Worm (Caenorhabditis elegans) whole organism, midembryonic: ENCODE data around the gene tsp-10.

ENCODE experiments used
- T22C8.4 ChIP-seq: fragments of 200-800 bp; sonication (Bioruptor generic); IDR thresholded peaks from 2 replicates; pipeline ENCODE4 v1.3.6; 2022; ENCODE audit warnings: missing genetic modification characterization, missing compliant biosample characterization
- cog-1 ChIP-seq: sonication (generic microtip); optimal IDR thresholded peaks from 2 replicates; lab custom pipeline; 2016; ENCODE audit warnings: missing genetic modification characterization, missing compliant biosample characterization
- flt-1 ChIP-seq: fragments of 200-800 bp; sonication (Bioruptor generic); IDR thresholded peaks from 2 replicates; pipeline ENCODE4 v1.3.6; 2022; ENCODE audit warnings: missing genetic modification characterization, missing compliant biosample characterization
- klf-2 ChIP-seq: fragments of 200-800 bp; sonication (Bioruptor generic); conservative IDR thresholded peaks from 2 replicates; pipeline ENCODE4 v1.3.6; 2022; ENCODE audit warnings: missing genetic modification reagents, missing genetic modification characterization, missing compliant biosample characterization
- med-1 ChIP-seq: sonication (generic microtip); optimal IDR thresholded peaks from 2 replicates; lab custom pipeline; 2017; ENCODE audit warnings: missing genetic modification characterization, mild to moderate bottlenecking, missing compliant biosample characterization, antibody characterized with exemption, missing genetic modification reagents; ENCODE audit not compliant: insufficient read depth
- ref-1 ChIP-seq: fragments of 200-800 bp; sonication (Bioruptor generic); conservative IDR thresholded peaks from 2 replicates; pipeline ENCODE4 v1.3.6; 2022; ENCODE audit warnings: missing genetic modification reagents, missing genetic modification characterization, missing compliant biosample characterization
- tab-1 ChIP-seq: fragments of 200-800 bp; sonication (Bioruptor generic); IDR thresholded peaks from 2 replicates; pipeline ENCODE4 v1.3.6; 2022; ENCODE audit warnings: missing genetic modification characterization, missing compliant biosample characterization
- ztf-23 ChIP-seq: fragments of 200-800 bp; sonication (Bioruptor generic); IDR thresholded peaks from 2 replicates; pipeline ENCODE4 v1.3.6; 2022; ENCODE audit warnings: missing genetic modification reagents, missing genetic modification characterization, missing compliant biosample characterization
- ztf-29 ChIP-seq: fragments of 200-800 bp; sonication (Bioruptor generic); IDR thresholded peaks from 2 replicates; pipeline ENCODE4 v1.3.6; 2022; ENCODE audit warnings: missing genetic modification reagents, missing genetic modification characterization, missing compliant biosample characterization

tsp-10 gene

DNA sequence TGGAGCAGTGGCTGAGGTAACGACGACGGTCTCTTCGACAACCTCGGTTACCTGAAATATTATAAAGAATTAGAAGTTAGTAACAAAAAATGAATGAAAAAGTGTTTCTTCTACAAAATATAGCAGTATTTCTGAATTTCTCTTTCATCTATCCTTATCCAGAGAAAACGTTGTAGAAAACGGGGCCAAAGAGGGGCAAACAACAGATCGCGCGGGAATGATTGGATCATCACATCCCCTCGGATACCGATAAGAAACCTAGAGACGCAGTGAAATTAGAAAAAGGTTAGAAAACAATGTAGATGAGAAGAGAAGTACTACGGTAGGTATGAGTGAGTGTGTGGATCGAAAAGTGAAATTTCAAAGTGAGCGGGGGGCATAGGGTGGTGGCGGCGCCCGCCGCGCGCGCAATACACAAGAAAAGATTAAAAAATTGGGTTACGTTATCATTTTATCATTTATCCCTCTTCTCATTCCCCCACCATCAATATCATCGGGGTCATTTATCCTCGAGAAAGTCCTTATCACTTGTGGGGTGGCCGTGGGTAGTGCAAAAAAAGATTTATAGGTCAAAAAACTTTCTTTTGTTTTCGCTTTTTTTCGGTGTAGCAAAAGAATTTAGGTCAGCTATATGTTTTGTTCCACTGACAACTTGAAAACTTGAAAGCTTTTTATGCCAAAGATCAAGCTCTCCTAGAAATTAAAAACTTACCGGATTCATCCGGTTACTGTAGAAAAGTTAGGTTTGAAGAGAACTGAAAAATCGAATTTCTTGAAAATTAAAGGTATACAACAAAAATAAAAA is 6.0 kb upstream of the tsp-10 start, which contains the start of the genes dpy-10 and T14B4.19:
TSS of gene dpy-10 (minus strand) at position 51 of the 805 bp plus-strand sequence.
TSS of gene T14B4.19 (minus strand) at position 755 of the 805 bp plus-strand sequence.
- TF ChIP-seq cog-1 (tag; lab: Kevin White, UChicago) (no peak), med-1 (GFP tag; lab: Kevin White, UChicago) (no peak), flt-1 (no peak), ref-1 (GFP tag; lab: Robert Waterston, UW) (no peak), tab-1 (no peak), klf-2 (GFP tag; lab: Robert Waterston, UW) (no peak), ztf-23 (GFP tag; lab: Robert Waterston, UW) (no peak), ztf-29 (GFP tag; lab: Robert Waterston, UW) (no peak), T22C8.4 (no peak)

DNA sequence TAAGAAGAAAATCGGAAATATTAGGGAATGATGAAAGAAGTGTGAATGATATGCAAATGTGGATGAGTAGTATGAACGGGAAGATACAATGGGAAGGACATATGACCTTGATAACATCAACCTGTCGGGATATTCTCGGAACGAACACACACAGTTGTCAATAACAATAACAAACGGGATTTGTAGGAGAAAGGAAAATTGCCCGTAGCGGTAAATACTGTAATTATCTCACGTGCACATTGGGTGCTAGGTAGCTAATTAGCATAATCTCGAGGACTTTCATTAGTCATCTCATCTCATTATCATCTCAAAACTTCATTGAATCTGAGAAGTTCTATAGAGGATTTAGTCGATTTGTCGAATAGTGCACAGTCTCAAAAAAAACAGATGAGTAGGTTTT is 5.4 kb upstream of the tsp-10 start:
- no peak for TF ChIP-seq ref-1 (GFP tag; lab: Robert Waterston, UW)
- no peak for TF ChIP-seq med-1 (GFP tag; lab: Kevin White, UChicago)
- TF ChIP-seq cog-1 (tag; lab: Kevin White, UChicago), result no peak
- no peak for TF ChIP-seq flt-1
- TF ChIP-seq tab-1, result no peak
- TF ChIP-seq ztf-23 (GFP tag; lab: Robert Waterston, UW), result no peak
- TF ChIP-seq T22C8.4, result no peak
- TF ChIP-seq klf-2 (GFP tag; lab: Robert Waterston, UW), result no peak
- TF ChIP-seq ztf-29 (GFP tag; lab: Robert Waterston, UW), result no peak

DNA sequence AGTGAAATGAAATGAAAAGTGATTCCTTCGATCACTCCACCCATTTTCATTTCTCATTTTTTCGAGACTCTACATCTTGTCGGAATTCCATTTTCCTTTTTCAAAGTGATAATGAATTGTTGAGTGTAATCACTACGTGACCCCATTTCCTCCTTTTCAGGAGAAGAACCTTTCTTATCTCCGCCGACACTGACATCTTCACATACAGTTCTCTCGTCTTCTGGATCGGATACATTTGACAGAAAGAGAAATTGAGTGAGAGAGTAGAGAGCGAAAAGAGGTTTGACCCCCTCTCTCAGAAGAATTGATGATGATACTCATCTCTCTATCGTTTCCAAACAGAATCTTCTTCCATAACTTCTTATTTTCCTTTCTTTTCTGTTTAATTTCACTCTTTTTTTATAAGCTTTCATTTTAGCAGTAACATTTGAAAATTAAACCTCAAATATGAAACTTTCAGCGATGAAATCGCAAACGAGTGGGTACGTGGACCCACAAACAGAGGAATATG is 4.5 kb upstream of the tsp-10 start, which contains the start of gene dpy-2:
TSS of gene dpy-2 (plus strand) at position 461 of the 511 bp plus-strand sequence.
- TF ChIP-seq cog-1 (tag; lab: Kevin White, UChicago) (no peak), flt-1 (no peak), klf-2 (GFP tag; lab: Robert Waterston, UW) (no peak), ztf-23 (GFP tag; lab: Robert Waterston, UW) (no peak), ztf-29 (GFP tag; lab: Robert Waterston, UW) (no peak), med-1 (GFP tag; lab: Kevin White, UChicago) (no peak), tab-1 (no peak)

DNA sequence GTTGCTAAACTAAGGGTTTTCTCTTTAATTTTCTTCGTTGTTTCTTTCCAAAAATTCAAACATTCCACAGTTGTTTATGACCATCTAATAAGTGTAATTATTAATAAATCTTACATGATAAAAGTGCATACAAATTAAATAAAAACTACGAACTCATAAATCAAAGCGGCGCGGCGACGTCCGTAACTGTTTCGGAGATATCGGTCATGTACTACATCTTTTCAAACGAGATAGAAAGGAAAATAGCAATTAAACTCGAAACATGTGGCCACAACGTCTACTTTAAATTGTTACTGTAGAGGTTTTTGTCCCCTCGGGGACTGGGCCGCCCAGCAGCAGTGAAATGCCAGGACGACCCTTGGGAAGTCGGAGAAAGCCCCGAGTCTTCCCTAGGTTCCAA is 2.5 kb upstream of the tsp-10 start:
- TF ChIP-seq med-1 (GFP tag; lab: Kevin White, UChicago) (no peak), ztf-23 (GFP tag; lab: Robert Waterston, UW) (no peak), T22C8.4 (no peak)

DNA sequence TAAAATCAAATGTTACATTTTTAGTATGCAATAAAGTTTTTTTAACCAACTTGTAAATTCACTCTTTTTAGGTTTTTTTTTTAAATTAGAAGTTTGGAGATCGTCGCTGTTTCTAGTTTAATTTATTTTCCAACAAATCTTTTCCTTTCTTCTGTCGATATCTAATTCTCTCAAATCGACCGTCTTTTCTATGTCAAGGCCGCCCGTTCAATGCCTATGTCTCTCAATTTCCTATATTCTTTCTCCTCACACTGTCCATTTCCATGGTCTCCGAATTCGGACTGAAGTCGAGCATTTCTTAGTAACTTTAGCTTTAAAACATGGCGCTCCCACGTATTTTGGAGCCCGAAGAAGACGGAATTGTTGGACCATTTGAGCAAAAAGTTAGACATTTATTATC is 1.7 kb upstream of the tsp-10 start, which contains the start of the genes T14B4.5 and T14B4.20:
TSS of gene T14B4.5 (plus strand) at position 226 of the 400 bp plus-strand sequence.
TSS of gene T14B4.20 (plus strand) at position 264 of the 400 bp plus-strand sequence.
- no peak for TF ChIP-seq ztf-23 (GFP tag; lab: Robert Waterston, UW)
- no peak for TF ChIP-seq med-1 (GFP tag; lab: Kevin White, UChicago)
- no peak for TF ChIP-seq ztf-29 (GFP tag; lab: Robert Waterston, UW)
- TF ChIP-seq ref-1 (GFP tag; lab: Robert Waterston, UW), result no peak
- TF ChIP-seq tab-1, result no peak
- TF ChIP-seq flt-1, result no peak
- no peak for TF ChIP-seq klf-2 (GFP tag; lab: Robert Waterston, UW)
- no peak for TF ChIP-seq cog-1 (tag; lab: Kevin White, UChicago)
- no peak for TF ChIP-seq T22C8.4

DNA sequence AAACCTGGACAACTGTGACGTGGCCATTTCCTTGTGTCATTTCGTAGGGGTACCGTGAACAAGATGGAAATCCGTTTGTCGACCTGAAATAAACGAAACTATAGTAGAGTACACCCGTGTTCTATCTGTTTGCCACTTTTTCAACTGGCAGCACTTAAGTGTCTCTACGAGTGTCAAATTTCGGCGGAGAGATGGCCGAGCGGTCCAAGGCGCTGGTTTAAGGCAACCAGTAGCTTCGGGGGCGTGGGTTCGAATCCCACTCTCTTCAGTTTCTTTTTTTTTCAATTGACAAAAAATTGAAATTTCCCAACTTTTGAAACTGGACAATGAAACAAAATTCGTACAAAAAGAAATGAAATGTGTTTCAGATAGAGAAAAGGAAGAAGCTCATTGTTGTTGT is 3.2 kb downstream of the tsp-10 start:
- no peak for TF ChIP-seq T22C8.4
- peak; percentile 70; the same call in 1 of the 2 replicates for TF ChIP-seq tab-1
- 0 out of 2 replicates have a peak, but pooled peaks have one; percentile 45 for TF ChIP-seq ztf-29 (GFP tag; lab: Robert Waterston, UW)
- peak; percentile 65; the same call in 1 of the 2 replicates for TF ChIP-seq flt-1
- no peak for TF ChIP-seq klf-2 (GFP tag; lab: Robert Waterston, UW)
- no peak for TF ChIP-seq cog-1 (tag; lab: Kevin White, UChicago)
- TF ChIP-seq med-1 (GFP tag; lab: Kevin White, UChicago), result peak; percentile 9
- no peak for TF ChIP-seq ref-1 (GFP tag; lab: Robert Waterston, UW)
- TF ChIP-seq ztf-23 (GFP tag; lab: Robert Waterston, UW), result peak; percentile 85

DNA sequence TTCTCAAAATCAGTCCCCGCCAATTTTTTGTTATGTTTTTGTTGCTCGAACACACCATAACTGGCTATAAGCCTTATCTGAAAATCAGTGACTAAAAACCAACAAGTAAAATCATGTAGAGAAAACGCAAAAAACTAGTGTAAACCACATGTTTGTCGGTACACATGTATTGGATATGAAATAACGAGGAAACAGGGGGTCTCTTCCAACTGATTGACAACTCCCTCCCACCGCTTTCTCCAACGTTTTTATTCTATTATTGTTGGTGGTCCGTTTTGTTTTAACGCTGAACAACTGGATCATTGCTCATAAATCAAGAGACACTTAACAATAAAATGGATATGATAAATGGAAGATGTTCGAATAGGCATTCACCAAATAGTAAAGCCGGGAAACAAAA is 8.4 kb downstream of the tsp-10 start:
- TF ChIP-seq med-1 (GFP tag; lab: Kevin White, UChicago) (no peak), flt-1 (no peak), ref-1 (GFP tag; lab: Robert Waterston, UW) (no peak), ztf-29 (GFP tag; lab: Robert Waterston, UW) (no peak), tab-1 (no peak), klf-2 (GFP tag; lab: Robert Waterston, UW) (no peak), cog-1 (tag; lab: Kevin White, UChicago) (no peak), ztf-23 (GFP tag; lab: Robert Waterston, UW) (no peak), T22C8.4 (no peak)

DNA sequence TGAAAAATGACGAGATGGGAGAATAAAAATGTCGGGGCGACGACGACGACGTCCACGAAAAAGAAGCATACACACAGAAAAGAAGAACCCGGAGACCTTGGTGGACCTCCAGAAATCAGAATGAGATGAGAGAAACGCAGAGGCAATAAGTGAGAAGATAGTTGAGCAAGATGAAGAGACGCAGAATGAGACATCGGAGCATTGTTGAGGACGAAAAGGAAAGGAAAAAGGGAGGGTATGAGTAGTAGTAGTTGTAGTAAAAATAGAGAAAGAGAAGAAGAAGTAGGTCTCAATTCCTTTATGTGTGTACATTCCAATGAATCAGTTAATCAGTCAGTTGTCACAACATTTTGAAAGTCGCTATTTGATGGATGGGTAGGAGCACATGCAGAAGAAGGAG is 10.9 kb downstream of the tsp-10 start, which contains the start of gene T14B4.8:
TSS of gene T14B4.8 (minus strand) at position 60 of the 400 bp plus-strand sequence.
- TF ChIP-seq med-1 (GFP tag; lab: Kevin White, UChicago), result no peak
- TF ChIP-seq flt-1, result no peak
- no peak for TF ChIP-seq cog-1 (tag; lab: Kevin White, UChicago)
- no peak for TF ChIP-seq T22C8.4
- TF ChIP-seq ref-1 (GFP tag; lab: Robert Waterston, UW), result no peak
- TF ChIP-seq tab-1, result no peak
- TF ChIP-seq ztf-23 (GFP tag; lab: Robert Waterston, UW), result no peak
- TF ChIP-seq klf-2 (GFP tag; lab: Robert Waterston, UW), result no peak
- no peak for TF ChIP-seq ztf-29 (GFP tag; lab: Robert Waterston, UW)

DNA sequence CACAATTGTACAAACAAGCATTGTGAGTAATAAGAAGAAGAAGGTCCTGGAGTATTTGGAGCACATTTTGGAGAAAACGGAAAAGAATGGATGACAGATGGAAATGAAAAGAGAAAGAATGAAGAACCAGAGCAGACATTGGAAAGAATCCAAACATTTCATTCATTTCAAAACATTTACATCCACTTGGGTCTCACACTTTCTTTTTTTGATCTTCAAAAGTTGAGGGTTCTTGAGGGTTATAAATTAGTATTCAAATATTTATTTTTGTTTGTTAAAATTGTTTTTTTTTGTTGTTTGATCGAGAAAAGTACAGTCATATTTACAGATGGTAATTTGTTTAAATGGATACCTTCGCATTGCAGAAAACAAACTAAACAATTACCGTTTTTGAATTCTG is 15.3 kb downstream of the tsp-10 start, which contains the start of gene T14B4.9:
TSS of gene T14B4.9 (minus strand) at position 101 of the 400 bp plus-strand sequence.
- no peak for TF ChIP-seq med-1 (GFP tag; lab: Kevin White, UChicago)
- no peak for TF ChIP-seq ztf-23 (GFP tag; lab: Robert Waterston, UW)
- TF ChIP-seq tab-1, result no peak
- no peak for TF ChIP-seq flt-1
- no peak for TF ChIP-seq klf-2 (GFP tag; lab: Robert Waterston, UW)
- TF ChIP-seq T22C8.4, result no peak
- no peak for TF ChIP-seq ztf-29 (GFP tag; lab: Robert Waterston, UW)
- no peak for TF ChIP-seq ref-1 (GFP tag; lab: Robert Waterston, UW)
- no peak for TF ChIP-seq cog-1 (tag; lab: Kevin White, UChicago)
